Fruit fly (Drosophila melanogaster): ENCODE measurements around the gene CG14879.

Gene CG14879

DNA sequence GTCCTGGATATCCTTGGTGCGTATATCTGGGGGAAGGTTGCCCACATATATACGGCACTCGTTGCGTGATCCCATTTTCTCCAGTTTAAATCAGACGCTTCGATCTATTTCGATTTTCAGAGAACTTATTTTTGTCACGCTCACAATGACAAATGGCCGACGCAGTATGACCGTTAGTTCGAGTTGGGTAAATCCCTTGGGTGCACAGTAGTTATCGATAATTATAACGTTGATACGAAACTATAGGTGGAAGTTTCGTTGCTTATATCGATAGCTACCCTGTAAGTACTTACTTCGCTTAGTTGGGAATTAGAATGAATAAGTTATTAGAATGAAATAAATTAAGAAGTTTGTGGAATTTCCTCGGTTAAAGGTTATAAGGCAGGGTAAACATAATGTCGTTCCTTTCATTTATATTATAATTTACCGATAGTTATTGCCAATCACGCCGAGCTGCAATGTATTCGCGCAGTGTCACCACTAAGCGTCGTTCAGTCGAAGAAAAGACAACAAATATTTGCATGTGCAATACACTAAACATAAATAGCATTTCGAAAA, 7.1 kb downstream of the CG14879 start, which contains the start of the genes SF2 and pad (continued):
- peak; percentile 87 for TF ChIP-seq Chrac-16 (GFP tag; optimal IDR thresholded peaks at IDR 0.05)
- peak; percentile 75 for TF ChIP-seq Ets97D (GFP tag; optimal IDR thresholded peaks at IDR 0.05)
- TF ChIP-seq HLHmδ (GFP tag; optimal IDR thresholded peaks at IDR 0.05) = peak; percentile 13
- peak; percentile 81 for TF ChIP-seq ind (GFP tag; optimal IDR thresholded peaks at IDR 0.05)
- TF ChIP-seq CG7745 (tag; optimal IDR thresholded peaks at IDR 0.05) = no peak
- TF ChIP-seq CG2199 (GFP tag; IDR thresholded peaks at IDR 0.05) = no peak
- TF ChIP-seq NC2α (GFP tag; optimal IDR thresholded peaks at IDR 0.05) = peak; percentile 51
- no peak for TF ChIP-seq ash1 (GFP tag; optimal IDR thresholded peaks at IDR 0.05)
- TF ChIP-seq CG8388 (GFP tag; optimal IDR thresholded peaks at IDR 0.05) = peak; percentile 45
- TF ChIP-seq CG15073 (GFP tag; optimal IDR thresholded peaks at IDR 0.05) = peak; percentile 35
- TF ChIP-seq Hmx (GFP tag; optimal IDR thresholded peaks at IDR 0.05) = peak; percentile 64
- no peak for TF ChIP-seq CG15479 (GFP tag; optimal IDR thresholded peaks at IDR 0.05)
- TF ChIP-seq Hand (GFP tag; optimal IDR thresholded peaks at IDR 0.05) = peak; percentile 42
- TF ChIP-seq CG13624 (GFP tag; optimal IDR thresholded peaks at IDR 0.05) = peak; percentile 80
- TF ChIP-seq tio (GFP tag; optimal IDR thresholded peaks at IDR 0.05) = peak; percentile 44
- peak; percentile 76 for TF ChIP-seq Camta (GFP tag; optimal IDR thresholded peaks at IDR 0.05)
- TF ChIP-seq chm (GFP tag; IDR thresholded peaks at IDR 0.05) = no peak
- peak; percentile 78 for TF ChIP-seq CG34376 (GFP tag; optimal IDR thresholded peaks at IDR 0.05)
- TF ChIP-seq CG17361 (GFP tag; IDR thresholded peaks at IDR 0.05) = peak; percentile 89
- TF ChIP-seq Hr39 (optimal IDR thresholded peaks at IDR 0.05) = no peak
- peak; percentile 56 for TF ChIP-seq CG15011 (GFP tag; optimal IDR thresholded peaks at IDR 0.05)
- peak; percentile 86 for TF ChIP-seq Opbp (GFP tag; IDR thresholded peaks at IDR 0.05; ENCODE audit: partially characterized antibody)
- TF ChIP-seq Sin3A (optimal IDR thresholded peaks at IDR 0.05) = peak; percentile 96
- TF ChIP-seq fd3F (GFP tag; optimal IDR thresholded peaks at IDR 0.05) = peak; percentile 65
- TF ChIP-seq bsh (GFP tag; optimal IDR thresholded peaks at IDR 0.05) = peak in 1 of 2 experiments; percentile 64
- no peak for TF ChIP-seq prd (optimal IDR thresholded peaks at IDR 0.05)
- peak; percentile 86 for TF ChIP-seq prd (GFP tag; IDR thresholded peaks at IDR 0.05)
- TF ChIP-seq Dbx (GFP tag; IDR thresholded peaks at IDR 0.05) = peak; percentile 86
- peak; percentile 91 for TF ChIP-seq lilli (GFP tag; optimal IDR thresholded peaks at IDR 0.05)
- no peak for TF ChIP-seq CG6854 (GFP tag; optimal IDR thresholded peaks at IDR 0.05)
- TF ChIP-seq gcm2 (GFP tag; optimal IDR thresholded peaks at IDR 0.05) = peak; percentile 55
- peak; percentile 88 for TF ChIP-seq CG30403 (GFP tag; optimal IDR thresholded peaks at IDR 0.05)
- peak; percentile 81 for TF ChIP-seq Ptx1 (GFP tag; IDR thresholded peaks at IDR 0.05)
- peak; percentile 29 for TF ChIP-seq Dp (GFP tag; optimal IDR thresholded peaks at IDR 0.05)
- no peak for TF ChIP-seq ham (GFP tag; IDR thresholded peaks at IDR 0.05)
- TF ChIP-seq CG7786 (GFP tag; optimal IDR thresholded peaks at IDR 0.05) = peak; percentile 68
- TF ChIP-seq lola (GFP tag; optimal IDR thresholded peaks at IDR 0.05) = peak in 1 of 3 experiments; percentile 80
- TF ChIP-seq D19B (GFP tag; optimal IDR thresholded peaks at IDR 0.05) = peak; percentile 93
- TF ChIP-seq B-H2 (GFP tag; optimal IDR thresholded peaks at IDR 0.05) = peak; percentile 84
- TF ChIP-seq CG13424 (tag; optimal IDR thresholded peaks at IDR 0.05) = peak; percentile 84
- TF ChIP-seq Lim3 (GFP tag; IDR thresholded peaks at IDR 0.05) = no peak
- peak; percentile 36 for TF ChIP-seq ATbp (GFP tag; optimal IDR thresholded peaks at IDR 0.05)
- TF ChIP-seq CG3995 (GFP tag; optimal IDR thresholded peaks at IDR 0.05) = peak; percentile 62
- TF ChIP-seq CG17186 (GFP tag; optimal IDR thresholded peaks at IDR 0.05) = peak; percentile 85
- no peak for TF ChIP-seq Trl (optimal IDR thresholded peaks at IDR 0.05)
- TF ChIP-seq Trl (GFP tag; optimal IDR thresholded peaks at IDR 0.05) = peak; percentile 71
- peak; percentile 84 for TF ChIP-seq zen (tag; optimal IDR thresholded peaks at IDR 0.05)
- TF ChIP-seq sob (GFP tag; IDR thresholded peaks at IDR 0.05) = peak; percentile 85
- TF ChIP-seq Blimp-1 (GFP tag; optimal IDR thresholded peaks at IDR 0.05) = no peak
- TF ChIP-seq HmgD (GFP tag; optimal IDR thresholded peaks at IDR 0.05) = no peak
- peak; percentile 34 for TF ChIP-seq cwo (GFP tag; optimal IDR thresholded peaks at IDR 0.05)
